Fruit fly (Drosophila melanogaster) whole organism, embryonic: ENCODE results near the gene CG9269.
A peak's percentile ranks its signal among the peaks of the same experiment; 100 is the strongest.

Source experiments
- Ada2b ChIP-seq: fragments of 200-800 bp; sonication (Bioruptor generic); IDR thresholded peaks from 2 replicates; pipeline ENCODE4 v1.3.6; 2022; ENCODE audit warnings: missing biosample characterization, missing genetic modification characterization
- Antp ChIP-seq: fragments of 200-800 bp; sonication (Bioruptor generic); optimal IDR thresholded peaks from 3 replicates; lab custom pipeline; 2016; ENCODE audit warnings: missing biosample characterization, missing genetic modification characterization
- CG10979 ChIP-seq: fragments of 200-800 bp; sonication (Bioruptor generic); optimal IDR thresholded peaks from 2 replicates; lab custom pipeline; 2018; ENCODE audit warnings: missing biosample characterization, mild to moderate bottlenecking, missing genetic modification characterization, moderate library complexity
- CG11456 ChIP-seq: fragments of 200-800 bp; sonication (Bioruptor generic); IDR thresholded peaks from 3 replicates; pipeline ENCODE4 v1.3.6; 2022; ENCODE audit warnings: missing biosample characterization, missing genetic modification characterization
- CG12071 ChIP-seq: fragments of 200-800 bp; sonication (Bioruptor generic); optimal IDR thresholded peaks from 3 replicates; lab custom pipeline; 2018; ENCODE audit warnings: missing biosample characterization, mild to moderate bottlenecking, missing genetic modification characterization
- CG12155 ChIP-seq: fragments of 200-800 bp; sonication (Bioruptor generic); optimal IDR thresholded peaks from 3 replicates; lab custom pipeline; 2016; ENCODE audit warnings: missing biosample characterization, missing genetic modification characterization
- CG14050 ChIP-seq: fragments of 200-800 bp; sonication (Bioruptor generic); IDR thresholded peaks from 3 replicates; pipeline ENCODE4 v1.3.6; 2022; ENCODE audit warnings: missing biosample characterization, missing genetic modification characterization
- CG15269 ChIP-seq: fragments of 200-800 bp; sonication (Bioruptor generic); optimal IDR thresholded peaks from 2 replicates; lab custom pipeline; 2018; ENCODE audit warnings: missing biosample characterization, mild to moderate bottlenecking, missing genetic modification characterization, moderate library complexity
- CG1603 ChIP-seq: fragments of 200-800 bp; sonication (Bioruptor generic); optimal IDR thresholded peaks from 2 replicates; lab custom pipeline; 2019; ENCODE audit warnings: missing biosample characterization, mild to moderate bottlenecking, missing genetic modification characterization, moderate library complexity
- CG1792 ChIP-seq: fragments of 200-800 bp; sonication (Bioruptor generic); optimal IDR thresholded peaks from 2 replicates; lab custom pipeline; 2016; ENCODE audit warnings: missing biosample characterization, missing genetic modification characterization
- CG18262 ChIP-seq: fragments of 200-800 bp; optimal IDR thresholded peaks from 3 replicates; lab custom pipeline; 2019; ENCODE audit warnings: missing biosample characterization, mild to moderate bottlenecking, missing genetic modification characterization, moderate library complexity
- CG18619 ChIP-seq: fragments of 200-800 bp; sonication (Bioruptor generic); optimal IDR thresholded peaks from 3 replicates; lab custom pipeline; 2017; ENCODE audit warnings: missing biosample characterization, mild to moderate bottlenecking, missing genetic modification characterization
- CG2199 ChIP-seq: fragments of 200-800 bp; sonication (Bioruptor generic); IDR thresholded peaks from 3 replicates; pipeline ENCODE4 v1.3.6; 2022; ENCODE audit warnings: missing biosample characterization, missing genetic modification characterization
- CG3065 ChIP-seq: fragments of 200-800 bp; sonication (Bioruptor generic); optimal IDR thresholded peaks from 2 replicates; lab custom pipeline; 2016; ENCODE audit warnings: missing biosample characterization, missing genetic modification characterization
- CG33213 ChIP-seq: fragments of 200-800 bp; sonication (Bioruptor generic); optimal IDR thresholded peaks from 3 replicates; lab custom pipeline; 2016; ENCODE audit warnings: missing biosample characterization, missing genetic modification characterization
- CG33557 ChIP-seq: fragments of 200-800 bp; sonication (Bioruptor generic); optimal IDR thresholded peaks from 2 replicates; lab custom pipeline; 2019; ENCODE audit warnings: missing biosample characterization, mild to moderate bottlenecking, missing genetic modification characterization, moderate library complexity
- CG5245 ChIP-seq: fragments of 200-800 bp; sonication (Bioruptor generic); optimal IDR thresholded peaks from 3 replicates; lab custom pipeline; 2016; ENCODE audit warnings: missing biosample characterization, missing genetic modification characterization
- CG6791 ChIP-seq: fragments of 200-800 bp; sonication (Bioruptor generic); IDR thresholded peaks from 3 replicates; pipeline ENCODE4 v1.3.6; 2022; ENCODE audit warnings: missing biosample characterization, missing genetic modification characterization; ENCODE audit not compliant: partially characterized antibody
- CG7271 ChIP-seq: fragments of 200-800 bp; sonication (Bioruptor generic); optimal IDR thresholded peaks from 2 replicates; lab custom pipeline; 2018; ENCODE audit warnings: missing biosample characterization, mild to moderate bottlenecking, missing genetic modification characterization, moderate library complexity
- CG7928 ChIP-seq: fragments of 200-800 bp; sonication (Bioruptor generic); optimal IDR thresholded peaks from 2 replicates; lab custom pipeline; 2017; ENCODE audit warnings: missing biosample characterization, mild to moderate bottlenecking, missing genetic modification characterization
- CG7987 ChIP-seq: fragments of 200-800 bp; sonication (Bioruptor generic); optimal IDR thresholded peaks from 2 replicates; lab custom pipeline; 2018; ENCODE audit warnings: missing biosample characterization, mild to moderate bottlenecking, missing genetic modification characterization, moderate library complexity
- CG9609 ChIP-seq: fragments of 200-800 bp; sonication (Bioruptor generic); optimal IDR thresholded peaks from 3 replicates; lab custom pipeline; 2016; ENCODE audit warnings: missing biosample characterization, missing genetic modification characterization
- D19B ChIP-seq: fragments of 200-800 bp; sonication (Bioruptor generic); optimal IDR thresholded peaks from 2 replicates; lab custom pipeline; 2017; ENCODE audit warnings: missing biosample characterization, mild to moderate bottlenecking, missing genetic modification characterization
- Dref ChIP-seq: fragments of 200-800 bp; sonication (Bioruptor generic); IDR thresholded peaks from 2 replicates; pipeline ENCODE4 v1.3.6; 2022; ENCODE audit warnings: missing biosample characterization, missing genetic modification characterization
- Drgx ChIP-seq: fragments of 200-800 bp; sonication (Bioruptor generic); IDR thresholded peaks from 2 replicates; pipeline ENCODE4 v1.3.6; 2022; ENCODE audit warnings: missing biosample characterization, missing genetic modification characterization
- Hmx ChIP-seq: fragments of 200-800 bp; sonication (Bioruptor generic); optimal IDR thresholded peaks from 2 replicates; lab custom pipeline; 2016; ENCODE audit warnings: missing biosample characterization, missing genetic modification characterization
- Hr51 ChIP-seq, 2 experiments: fragments of 200-800 bp; sonication (Bioruptor generic); optimal IDR thresholded peaks; 2 replicates in 1 of 2; 3 replicates in 1 of 2; lab custom pipeline; 2016 to 2018; ENCODE audit warnings: missing biosample characterization in 2 of 2, missing genetic modification characterization in 2 of 2, mild to moderate bottlenecking in 1 of 2, moderate library complexity in 1 of 2
- Lim3 ChIP-seq: fragments of 200-800 bp; sonication (Bioruptor generic); IDR thresholded peaks from 2 replicates; pipeline ENCODE4 v1.3.6; 2022; ENCODE audit warnings: missing biosample characterization, missing genetic modification characterization
- Oaz ChIP-seq: fragments of 200-800 bp; sonication (Bioruptor generic); IDR thresholded peaks from 2 replicates; pipeline ENCODE4 v1.3.6; 2022; ENCODE audit warnings: missing biosample characterization, missing genetic modification characterization
- Rx ChIP-seq: fragments of 200-800 bp; sonication (Bioruptor generic); IDR thresholded peaks from 2 replicates; pipeline ENCODE4 v1.3.6; 2022; ENCODE audit warnings: missing biosample characterization, missing genetic modification characterization
- Sox100B ChIP-seq: fragments of 200-800 bp; sonication (Bioruptor generic); optimal IDR thresholded peaks from 3 replicates; lab custom pipeline; 2018; ENCODE audit warnings: missing biosample characterization, mild to moderate bottlenecking, missing genetic modification characterization
- Sox102F ChIP-seq: fragments of 200-800 bp; sonication (Bioruptor generic); optimal IDR thresholded peaks from 2 replicates; lab custom pipeline; 2018; ENCODE audit warnings: missing biosample characterization, mild to moderate bottlenecking, missing genetic modification characterization, moderate library complexity
- Ssrp ChIP-seq: fragments of 200-800 bp; sonication (Bioruptor generic); optimal IDR thresholded peaks from 2 replicates; lab custom pipeline; 2018; ENCODE audit warnings: missing biosample characterization, mild to moderate bottlenecking, missing genetic modification characterization, moderate library complexity
- Xrp1 ChIP-seq: fragments of 200-800 bp; sonication (Bioruptor generic); IDR thresholded peaks from 2 replicates; pipeline ENCODE4 v1.3.6; 2022; ENCODE audit warnings: missing biosample characterization, missing genetic modification characterization
- ac ChIP-seq: fragments of 200-800 bp; sonication (Bioruptor generic); optimal IDR thresholded peaks from 3 replicates; lab custom pipeline; 2017; ENCODE audit warnings: missing biosample characterization, mild to moderate bottlenecking, missing genetic modification characterization
- ap ChIP-seq: fragments of 200-800 bp; sonication (Bioruptor generic); IDR thresholded peaks from 2 replicates; pipeline ENCODE4 v1.3.6; 2022; ENCODE audit warnings: missing biosample characterization, missing genetic modification characterization
- chinmo ChIP-seq: fragments of 200-800 bp; sonication (Bioruptor generic); IDR thresholded peaks from 4 replicates; pipeline ENCODE4 v1.3.6; 2022; ENCODE audit warnings: missing biosample characterization, missing genetic modification characterization; ENCODE audit not compliant: partially characterized antibody
- dmrt11E ChIP-seq: fragments of 200-800 bp; sonication (Bioruptor generic); optimal IDR thresholded peaks from 3 replicates; lab custom pipeline; 2018; ENCODE audit warnings: missing biosample characterization, mild to moderate bottlenecking, missing genetic modification characterization, moderate library complexity
- jumu ChIP-seq: fragments of 200-800 bp; sonication (Bioruptor generic); optimal IDR thresholded peaks from 3 replicates; lab custom pipeline; 2016; ENCODE audit warnings: missing biosample characterization, missing genetic modification characterization
- maf-S ChIP-seq: fragments of 200-800 bp; sonication (Bioruptor generic); optimal IDR thresholded peaks from 2 replicates; lab custom pipeline; 2016; ENCODE audit warnings: missing biosample characterization, missing genetic modification characterization
- repo ChIP-seq: fragments of 200-800 bp; sonication (Bioruptor generic); optimal IDR thresholded peaks from 2 replicates; lab custom pipeline; 2016; ENCODE audit warnings: missing biosample characterization, missing genetic modification characterization
- run ChIP-seq: fragments of 200-800 bp; sonication (Bioruptor generic); optimal IDR thresholded peaks from 3 replicates; lab custom pipeline; 2018; ENCODE audit warnings: missing biosample characterization, mild to moderate bottlenecking, missing genetic modification characterization
- ssp ChIP-seq: fragments of 200-800 bp; sonication (Bioruptor generic); IDR thresholded peaks from 2 replicates; pipeline ENCODE4 v1.3.6; 2022; ENCODE audit warnings: missing biosample characterization, missing genetic modification characterization
- tll ChIP-seq, 2 experiments: fragments of 200-800 bp in 1 of 2; fragments of >200 bp in 1 of 2; sonication (Bioruptor generic) in 1 of 2; optimal IDR thresholded peaks; 2 replicates each; lab custom pipeline; 2017 to 2019; ENCODE audit warnings: missing biosample characterization in 2 of 2, missing genetic modification characterization in 2 of 2, mild to moderate bottlenecking in 1 of 2, moderate library complexity in 1 of 2
- tna ChIP-seq: fragments of 200-800 bp; sonication (Bioruptor generic); IDR thresholded peaks from 2 replicates; pipeline ENCODE4 v1.3.6; 2022; ENCODE audit warnings: missing biosample characterization, missing genetic modification characterization; ENCODE audit not compliant: partially characterized antibody
- tup ChIP-seq: fragments of 200-800 bp; sonication (Bioruptor generic); optimal IDR thresholded peaks from 2 replicates; lab custom pipeline; 2016; ENCODE audit warnings: missing biosample characterization, mild to moderate bottlenecking, missing genetic modification characterization, moderate library complexity
- wor ChIP-seq: fragments of 200-800 bp; sonication (Bioruptor generic); IDR thresholded peaks from 2 replicates; pipeline ENCODE4 v1.3.6; 2022; ENCODE audit warnings: missing biosample characterization, missing genetic modification characterization

CG9269 gene

DNA sequence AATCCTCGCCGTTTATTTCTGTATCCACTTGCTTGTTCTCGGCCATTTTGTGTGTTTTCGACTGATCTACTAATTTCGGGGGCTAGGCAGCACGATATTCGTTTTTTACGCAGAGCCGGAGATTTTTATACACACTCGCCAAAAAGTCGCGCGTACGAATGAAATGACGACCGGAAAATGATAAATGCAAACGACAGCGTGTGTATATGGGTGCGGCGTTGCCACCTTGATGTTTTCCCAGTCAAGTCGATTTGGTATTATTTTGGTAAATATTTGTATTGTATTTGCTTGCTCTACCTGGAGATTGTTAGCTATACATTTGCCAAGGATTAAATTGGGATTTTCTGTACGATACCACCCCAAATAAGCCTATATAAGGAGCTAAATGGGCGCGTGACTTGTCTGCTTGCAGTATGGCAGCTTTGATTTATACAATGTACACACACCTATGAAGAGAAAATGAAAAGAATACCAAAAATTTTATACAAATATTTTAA lies 30.2 kb downstream of the CG9269 start, which contains the start of gene sqd (continued):
- no peak for TF ChIP-seq CG11456 (GFP tag; lab: Robert Waterston, UW)
- peak in 1 of 2 experiments; percentile 27 for TF ChIP-seq Hr51 (GFP tag; optimal IDR thresholded peaks at IDR 0.05; lab: Kevin White, UChicago)
- TF ChIP-seq CG1603: peak; percentile 83
- TF ChIP-seq CG18619: peak; percentile 46
- TF ChIP-seq wor (GFP tag; lab: Robert Waterston, UW): no peak
- peak; percentile 60 for TF ChIP-seq CG33213
- no peak for TF ChIP-seq Hmx (GFP tag; lab: Kevin White, UChicago)
- no peak for TF ChIP-seq Rx
- no peak for TF ChIP-seq CG1792 (GFP tag; lab: Kevin White, UChicago)
- TF ChIP-seq dmrt11E (tag; lab: Kevin White, UChicago): peak; percentile 43
- no peak for TF ChIP-seq CG5245 (GFP tag; lab: Kevin White, UChicago)
- TF ChIP-seq CG9609 (GFP tag; lab: Kevin White, UChicago): no peak
- TF ChIP-seq CG2199 (GFP tag; lab: Robert Waterston, UW): no peak
- TF ChIP-seq Xrp1 (GFP tag; lab: Robert Waterston, UW): 0 out of 2 replicates have a peak, but pooled peaks have one; percentile 27
- peak; percentile 38 for TF ChIP-seq CG15269 (tag; lab: Kevin White, UChicago)
- no peak for TF ChIP-seq maf-S (GFP tag; lab: Kevin White, UChicago)
- TF ChIP-seq Ssrp (tag; lab: Kevin White, UChicago): no peak
- no peak for TF ChIP-seq tna (GFP tag; lab: Robert Waterston, UW)
- TF ChIP-seq CG18262 (tag; lab: Kevin White, UChicago): no peak
- no peak for TF ChIP-seq chinmo (GFP tag; lab: Robert Waterston, UW)
- no peak; the same call in 1 of the 2 replicates for TF ChIP-seq Ada2b (GFP tag; lab: Robert Waterston, UW)
- TF ChIP-seq jumu: no peak
- no peak for TF ChIP-seq CG3065 (GFP tag; lab: Kevin White, UChicago)
- no peak; the same call in 2 of the 3 replicates for TF ChIP-seq CG14050 (GFP tag; lab: Robert Waterston, UW)
- TF ChIP-seq D19B (GFP tag; lab: Kevin White, UChicago): peak; percentile 13
- no peak for TF ChIP-seq repo
- 0 out of 3 replicates have a peak, but pooled peaks have one; percentile 34 for TF ChIP-seq CG6791
- no peak for TF ChIP-seq run (tag; lab: Kevin White, UChicago)
- no peak for TF ChIP-seq ac (GFP tag; lab: Kevin White, UChicago)
- TF ChIP-seq CG10979 (tag; lab: Kevin White, UChicago): no peak
- TF ChIP-seq Sox100B: peak; percentile 32
- no peak for TF ChIP-seq CG33557 (GFP tag; lab: Kevin White, UChicago)
- TF ChIP-seq ssp: peak; percentile 85
- TF ChIP-seq CG12155 (GFP tag; lab: Kevin White, UChicago): peak; percentile 33
- TF ChIP-seq Antp: peak; percentile 1
- TF ChIP-seq ap (GFP tag; lab: Robert Waterston, UW): no peak
- TF ChIP-seq tll (GFP tag; optimal IDR thresholded peaks at IDR 0.05; lab: Kevin White, UChicago): peak in 1 of 2 experiments; percentile 11
- TF ChIP-seq Oaz (GFP tag; lab: Robert Waterston, UW): no peak
- TF ChIP-seq CG7271: no peak
- TF ChIP-seq CG12071 (GFP tag; lab: Kevin White, UChicago): no peak
- TF ChIP-seq Lim3 (GFP tag; lab: Robert Waterston, UW): no peak
- TF ChIP-seq Drgx (GFP tag; lab: Robert Waterston, UW): no peak
- no peak for TF ChIP-seq Dref
- peak; percentile 32 for TF ChIP-seq CG7987
- no peak for TF ChIP-seq Sox102F (GFP tag; lab: Kevin White, UChicago)
- no peak for TF ChIP-seq tup (GFP tag; lab: Kevin White, UChicago)
- no peak for TF ChIP-seq CG7928 (GFP tag; lab: Kevin White, UChicago)
